Fruit fly (Drosophila melanogaster) whole organism, prepupa: ENCODE measurements around the gene CG34325.

Experiments
- CG10631 ChIP-seq: fragments of 200-800 bp; sonication (Bioruptor generic); optimal IDR thresholded peaks from 2 replicates; lab custom pipeline; 2016; ENCODE audit warnings: missing biosample characterization, missing genetic modification characterization
- CG11902 ChIP-seq: fragments of 200-800 bp; sonication (Bioruptor generic); optimal IDR thresholded peaks from 3 replicates; lab custom pipeline; 2016; ENCODE audit warnings: missing biosample characterization, missing genetic modification characterization
- CG15336 ChIP-seq: fragments of 200-800 bp; sonication (Bioruptor generic); IDR thresholded peaks from 2 replicates; pipeline ENCODE4 v1.3.6; 2022; ENCODE audit warnings: missing biosample characterization, missing genetic modification characterization
- CG16779 ChIP-seq: fragments of 200-800 bp; sonication (Bioruptor generic); optimal IDR thresholded peaks from 3 replicates; lab custom pipeline; 2017; ENCODE audit warnings: missing biosample characterization, mild to moderate bottlenecking, missing genetic modification characterization
- CG3032 ChIP-seq: fragments of 200-800 bp; optimal IDR thresholded peaks from 2 replicates; lab custom pipeline; 2019; ENCODE audit warnings: missing biosample characterization, mild to moderate bottlenecking, missing genetic modification characterization, moderate library complexity
- CG31627 ChIP-seq: fragments of 200-800 bp; sonication (Bioruptor generic); optimal IDR thresholded peaks from 3 replicates; lab custom pipeline; 2016; ENCODE audit warnings: missing biosample characterization, missing genetic modification characterization
- CG32006 ChIP-seq: fragments of 200-800 bp; sonication (Bioruptor generic); optimal IDR thresholded peaks from 3 replicates; lab custom pipeline; 2017; ENCODE audit warnings: missing biosample characterization, mild to moderate bottlenecking, missing genetic modification characterization
- CG34406 ChIP-seq: fragments of 200-800 bp; sonication (Bioruptor generic); optimal IDR thresholded peaks from 3 replicates; lab custom pipeline; 2016; ENCODE audit warnings: missing biosample characterization, missing genetic modification characterization
- CG3919 ChIP-seq: fragments of 200-800 bp; sonication (Bioruptor generic); optimal IDR thresholded peaks from 3 replicates; lab custom pipeline; 2016; ENCODE audit warnings: missing biosample characterization, missing genetic modification characterization
- CG4318 ChIP-seq: fragments of 200-800 bp; sonication (Bioruptor generic); optimal IDR thresholded peaks from 3 replicates; lab custom pipeline; 2017; ENCODE audit warnings: missing biosample characterization, mild to moderate bottlenecking, missing genetic modification characterization
- CG6163 ChIP-seq: fragments of 200-800 bp; sonication (Bioruptor generic); IDR thresholded peaks from 3 replicates; pipeline ENCODE4 v1.3.6; 2022; ENCODE audit warnings: missing biosample characterization, missing genetic modification characterization
- CG6276 ChIP-seq: fragments of 200-800 bp; sonication (Bioruptor generic); optimal IDR thresholded peaks from 2 replicates; lab custom pipeline; 2017; ENCODE audit warnings: missing biosample characterization, mild to moderate bottlenecking, missing genetic modification characterization
- CG6808 ChIP-seq: fragments of 200-800 bp; sonication (Bioruptor generic); optimal IDR thresholded peaks from 3 replicates; lab custom pipeline; 2017; ENCODE audit warnings: missing biosample characterization, missing genetic modification characterization, mild to moderate bottlenecking, moderate library complexity, missing genetic modification reagents
- CG8119 ChIP-seq: fragments of 200-800 bp; sonication (Bioruptor generic); IDR thresholded peaks from 3 replicates; pipeline ENCODE4 v1.3.6; 2022; ENCODE audit warnings: missing biosample characterization, missing genetic modification characterization
- CG8319 ChIP-seq: fragments of 200-800 bp; sonication (Bioruptor generic); optimal IDR thresholded peaks from 3 replicates; lab custom pipeline; 2016; ENCODE audit warnings: missing biosample characterization, missing genetic modification characterization
- CG8632 ChIP-seq: fragments of 200-800 bp; sonication (Bioruptor generic); optimal IDR thresholded peaks from 3 replicates; lab custom pipeline; 2016; ENCODE audit warnings: missing biosample characterization, missing genetic modification characterization
- CG9139 ChIP-seq: fragments of 200-800 bp; sonication (Bioruptor generic); optimal IDR thresholded peaks from 3 replicates; lab custom pipeline; 2017; ENCODE audit warnings: missing biosample characterization, mild to moderate bottlenecking, missing genetic modification characterization
- Eip75B ChIP-seq: fragments of 200-800 bp; sonication (Bioruptor generic); optimal IDR thresholded peaks from 3 replicates; lab custom pipeline; 2016; ENCODE audit warnings: missing biosample characterization, missing genetic modification characterization
- Eip78C ChIP-seq: fragments of 200-800 bp; sonication (Bioruptor generic); peaks from one replicate; lab custom pipeline; 2016; ENCODE audit warnings: missing biosample characterization, missing genetic modification characterization
- Ets21C ChIP-seq: fragments of 200-800 bp; sonication (Bioruptor generic); optimal IDR thresholded peaks from 3 replicates; lab custom pipeline; 2016; ENCODE audit warnings: missing biosample characterization, missing genetic modification characterization
- Ets96B ChIP-seq: fragments of 200-800 bp; optimal IDR thresholded peaks from 2 replicates; lab custom pipeline; 2019; ENCODE audit warnings: missing biosample characterization, mild to moderate bottlenecking, missing genetic modification characterization, moderate library complexity
- Hr38 ChIP-seq: sonication (Bioruptor generic); optimal IDR thresholded peaks from 2 replicates; lab custom pipeline; 2016; ENCODE audit warnings: missing biosample characterization, missing genetic modification characterization
- Hr39 ChIP-seq: fragments of 200-800 bp; sonication (Bioruptor generic); optimal IDR thresholded peaks from 2 replicates; lab custom pipeline; 2016; ENCODE audit warnings: missing biosample characterization, missing genetic modification characterization
- Hr4 ChIP-seq: fragments of 200-800 bp; sonication (Bioruptor generic); optimal IDR thresholded peaks from 3 replicates; lab custom pipeline; 2016; ENCODE audit warnings: missing biosample characterization, missing genetic modification characterization
- Lpt ChIP-seq: fragments of 200-800 bp; sonication (Bioruptor generic); optimal IDR thresholded peaks from 3 replicates; lab custom pipeline; 2016; ENCODE audit warnings: missing biosample characterization, missing genetic modification characterization
- Met ChIP-seq: fragments of 200-800 bp; sonication (Bioruptor generic); optimal IDR thresholded peaks from 3 replicates; lab custom pipeline; 2016; ENCODE audit warnings: missing biosample characterization, missing genetic modification characterization
- OdsH ChIP-seq: fragments of 200-800 bp; sonication (Bioruptor generic); optimal IDR thresholded peaks from 3 replicates; lab custom pipeline; 2016; ENCODE audit warnings: missing biosample characterization, missing genetic modification characterization
- Smox ChIP-seq: fragments of 200-800 bp; sonication (Bioruptor generic); optimal IDR thresholded peaks from 3 replicates; lab custom pipeline; 2016; ENCODE audit warnings: missing biosample characterization, missing genetic modification characterization
- Sox102F ChIP-seq: fragments of 200-800 bp; sonication (Bioruptor generic); optimal IDR thresholded peaks from 2 replicates; lab custom pipeline; 2016; ENCODE audit warnings: missing biosample characterization, mild to moderate bottlenecking, missing genetic modification characterization
- Sox14 ChIP-seq: fragments of 200-800 bp; sonication (Bioruptor generic); optimal IDR thresholded peaks from 3 replicates; lab custom pipeline; 2016; ENCODE audit warnings: missing biosample characterization, missing genetic modification characterization
- achi ChIP-seq: fragments of 200-800 bp; sonication (Bioruptor generic); optimal IDR thresholded peaks from 3 replicates; lab custom pipeline; 2016; ENCODE audit warnings: missing biosample characterization, missing genetic modification characterization
- acj6 ChIP-seq: fragments of 200-800 bp; sonication (Bioruptor generic); optimal IDR thresholded peaks from 3 replicates; lab custom pipeline; 2016; ENCODE audit warnings: missing biosample characterization, missing genetic modification characterization
- dsx ChIP-seq: fragments of 200-800 bp; optimal IDR thresholded peaks from 3 replicates; lab custom pipeline; 2019; ENCODE audit warnings: missing biosample characterization, mild to moderate bottlenecking, missing genetic modification characterization, moderate library complexity; ENCODE audit not compliant: poor library complexity, severe bottlenecking
- esn ChIP-seq: fragments of 200-800 bp; sonication (Bioruptor generic); optimal IDR thresholded peaks from 2 replicates; lab custom pipeline; 2016; ENCODE audit warnings: missing biosample characterization, mild to moderate bottlenecking, missing genetic modification characterization, moderate library complexity
- fd59A ChIP-seq: fragments of 200-800 bp; sonication (Bioruptor generic); optimal IDR thresholded peaks from 2 replicates; lab custom pipeline; 2017; ENCODE audit warnings: missing biosample characterization, mild to moderate bottlenecking, missing genetic modification characterization, missing genetic modification reagents
- fd85E ChIP-seq: fragments of 200-800 bp; sonication (Bioruptor generic); optimal IDR thresholded peaks from 3 replicates; lab custom pipeline; 2016; ENCODE audit warnings: missing biosample characterization, missing genetic modification characterization
- fkh ChIP-seq: fragments of 200-800 bp; sonication (Bioruptor generic); optimal IDR thresholded peaks from 3 replicates; lab custom pipeline; 2017; ENCODE audit warnings: missing biosample characterization, mild to moderate bottlenecking, missing genetic modification characterization, moderate library complexity
- lz ChIP-seq: fragments of 200-800 bp; sonication (Bioruptor generic); optimal IDR thresholded peaks from 3 replicates; lab custom pipeline; 2016; ENCODE audit warnings: missing biosample characterization, missing genetic modification characterization
- pdm3 ChIP-seq: fragments of 200-800 bp; sonication (Bioruptor generic); optimal IDR thresholded peaks from 3 replicates; lab custom pipeline; 2016; ENCODE audit warnings: missing biosample characterization, missing genetic modification characterization
- ss ChIP-seq, 2 experiments: fragments of 200-800 bp; sonication (Bioruptor generic); optimal IDR thresholded peaks; 2 replicates in 1 of 2; 3 replicates in 1 of 2; lab custom pipeline; 2017 to 2018; ENCODE audit warnings: mild to moderate bottlenecking in 2 of 2, missing biosample characterization in 2 of 2, missing genetic modification characterization in 2 of 2, moderate library complexity in 1 of 2
- svp ChIP-seq: fragments of 200-800 bp; sonication (Bioruptor generic); peaks from one replicate; lab custom pipeline; 2016; ENCODE audit warnings: missing biosample characterization, missing genetic modification characterization
- topi ChIP-seq: fragments of 200-800 bp; sonication (Bioruptor generic); optimal IDR thresholded peaks from 3 replicates; lab custom pipeline; 2016; ENCODE audit warnings: missing biosample characterization, missing genetic modification characterization
- vri ChIP-seq: fragments of 200-800 bp; sonication (Bioruptor generic); optimal IDR thresholded peaks from 3 replicates; lab custom pipeline; 2016; ENCODE audit warnings: missing biosample characterization, mild to moderate bottlenecking, missing genetic modification characterization

The CG34325 gene

DNA sequence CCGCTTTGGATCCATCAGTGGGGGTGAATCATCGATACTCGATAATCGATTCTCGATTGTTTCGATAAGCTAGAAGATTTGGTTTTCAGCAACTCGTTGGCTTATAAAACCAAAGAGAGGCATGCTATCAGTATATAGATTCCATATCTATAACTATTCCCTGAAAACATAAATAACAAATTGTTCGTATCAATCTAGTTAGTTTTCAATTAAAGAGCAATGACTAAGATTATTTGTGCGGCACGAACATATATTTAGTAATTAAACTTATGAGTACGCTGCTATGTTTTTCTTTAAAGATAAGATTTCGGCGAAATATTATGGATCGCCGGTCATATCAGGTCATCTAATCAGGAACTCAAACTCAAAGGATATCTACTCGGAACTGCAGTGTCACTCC, 46.7 kb downstream of the CG34325 start:
- TF ChIP-seq Ets96B (tag; lab: Kevin White, UChicago) (no peak), Lpt (GFP tag; lab: Kevin White, UChicago) (no peak), CG34406 (GFP tag; lab: Kevin White, UChicago) (no peak), CG8319 (GFP tag; lab: Kevin White, UChicago) (no peak), Met (GFP tag; lab: Kevin White, UChicago) (no peak), CG3032 (no peak), CG32006 (no peak), CG10631 (GFP tag; lab: Kevin White, UChicago) (no peak), pdm3 (GFP tag; lab: Kevin White, UChicago) (no peak), CG9139 (GFP tag; lab: Kevin White, UChicago) (no peak), achi (no peak), CG6163 (GFP tag; lab: Robert Waterston, UW) (no peak), vri (GFP tag; lab: Kevin White, UChicago) (no peak)

DNA sequence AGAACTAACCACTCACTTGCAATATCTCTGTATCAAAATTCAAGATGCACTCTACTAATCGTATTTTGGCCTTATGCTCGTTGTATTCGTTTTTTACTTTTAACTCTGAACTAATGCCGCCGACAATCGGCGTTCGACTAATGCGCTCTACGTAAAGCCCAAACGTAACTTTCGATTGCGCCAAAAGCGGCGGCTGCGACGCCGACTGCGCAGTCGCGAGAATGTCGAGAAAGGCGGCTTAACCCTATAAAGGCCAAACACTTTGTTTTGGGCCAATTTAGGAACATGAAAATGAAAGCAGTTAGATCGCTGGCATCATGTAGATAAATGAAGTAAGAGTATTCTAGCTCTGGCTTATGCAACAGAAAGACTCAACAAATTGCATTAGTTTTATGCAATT, 48.3 kb downstream of the CG34325 start:
- TF ChIP-seq fkh (GFP tag; lab: Kevin White, UChicago) (no peak), CG3032 (no peak), vri (GFP tag; lab: Kevin White, UChicago) (no peak)

DNA sequence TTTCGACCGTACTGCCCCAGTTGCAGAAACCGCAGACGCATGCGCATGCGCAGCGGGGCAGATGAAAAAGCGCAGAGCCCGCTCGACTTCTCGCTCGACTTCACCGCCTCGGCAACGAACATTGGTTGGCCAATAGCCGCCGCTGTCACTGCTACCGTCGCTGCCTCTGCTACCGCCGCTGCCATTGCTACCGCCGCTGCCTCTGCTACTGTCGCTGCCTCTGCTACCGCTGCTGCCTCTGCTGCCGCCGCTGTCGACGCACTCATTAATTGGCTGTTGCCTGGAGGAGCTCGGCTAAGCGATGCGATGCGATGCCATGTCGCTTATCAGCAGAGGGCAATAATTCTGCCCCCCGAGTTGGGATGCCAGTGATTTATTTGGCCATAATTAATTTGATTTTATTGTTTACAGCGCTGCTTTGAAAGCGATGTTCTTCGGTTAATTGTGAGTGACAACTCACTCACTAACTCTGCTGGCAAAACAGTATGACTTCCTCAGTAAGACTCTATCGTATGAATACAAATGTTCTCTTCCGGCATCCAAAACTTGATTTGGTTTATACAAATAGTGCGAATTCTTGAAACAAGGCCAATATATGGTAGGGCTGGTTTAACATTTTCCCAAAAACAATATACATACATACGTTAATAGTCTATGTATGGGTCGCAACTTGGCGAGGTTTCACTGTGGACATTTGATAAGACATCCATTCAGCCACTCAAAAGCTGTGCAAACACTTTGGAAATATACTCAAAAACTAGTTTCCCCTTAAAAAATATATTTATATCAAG, 50.3 kb downstream of the CG34325 start:
- TF ChIP-seq fd85E (GFP tag; lab: Kevin White, UChicago) (no peak), topi (peak; percentile 8), CG31627 (GFP tag; lab: Kevin White, UChicago) (peak; percentile 32), acj6 (GFP tag; lab: Kevin White, UChicago) (peak; percentile 0), Met (GFP tag; lab: Kevin White, UChicago) (peak; percentile 40), Sox102F (GFP tag; lab: Kevin White, UChicago) (peak; percentile 22), Ets21C (GFP tag; lab: Kevin White, UChicago) (no peak), Hr4 (GFP tag; lab: Kevin White, UChicago) (peak; percentile 16), fkh (GFP tag; lab: Kevin White, UChicago) (peak; percentile 1), CG32006 (peak; percentile 19), Hr38 (GFP tag; lab: Kevin White, UChicago) (no peak), OdsH (GFP tag; lab: Kevin White, UChicago) (peak; percentile 10), Smox (GFP tag; lab: Kevin White, UChicago) (no peak), Eip78C (GFP tag; lab: Kevin White, UChicago) (peak; percentile 63), Hr39 (GFP tag; lab: Kevin White, UChicago) (peak; percentile 28), esn (GFP tag; lab: Kevin White, UChicago) (peak; percentile 3), svp (GFP tag; lab: Kevin White, UChicago) (peak; percentile 90), pdm3 (GFP tag; lab: Kevin White, UChicago) (peak; percentile 6), CG6808 (GFP tag; lab: Kevin White, UChicago) (no peak), CG15336 (0 out of 2 replicates have a peak, but pooled peaks have one; percentile 17), lz (GFP tag; lab: Kevin White, UChicago) (peak; percentile 6)

DNA sequence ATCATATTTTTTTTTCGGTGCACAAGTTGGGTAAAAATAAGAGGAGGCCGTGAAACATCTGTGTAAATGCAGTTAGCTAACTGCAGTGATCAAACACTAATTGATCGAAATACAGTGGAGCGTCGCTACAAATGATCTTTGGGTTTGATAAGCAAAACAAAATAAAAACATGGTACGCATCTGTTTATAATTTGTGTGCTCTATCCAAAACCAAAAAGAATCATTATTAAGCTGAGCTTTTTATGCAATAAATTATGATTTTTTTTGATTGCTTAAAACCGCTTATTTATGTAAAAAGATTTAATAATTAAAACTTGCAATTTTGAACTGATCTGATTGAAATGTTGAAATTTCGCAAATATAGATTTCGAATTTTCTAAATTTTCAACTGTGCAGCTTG, 50.9 kb downstream of the CG34325 start:
- no peak for TF ChIP-seq fd85E (GFP tag; lab: Kevin White, UChicago)
- TF ChIP-seq CG6163 (GFP tag; lab: Robert Waterston, UW) = no peak
- no peak for TF ChIP-seq CG11902
- TF ChIP-seq Sox14 (GFP tag; lab: Kevin White, UChicago) = no peak
- TF ChIP-seq Hr4 (GFP tag; lab: Kevin White, UChicago) = peak; percentile 35
- TF ChIP-seq CG4318 (GFP tag; lab: Kevin White, UChicago) = no peak
- TF ChIP-seq dsx (GFP tag; lab: Kevin White, UChicago) = no peak
- peak; percentile 31; the same call in 1 of the 3 replicates for TF ChIP-seq CG8119 (GFP tag; lab: Robert Waterston, UW)
- peak; percentile 14 for TF ChIP-seq OdsH (GFP tag; lab: Kevin White, UChicago)
- no peak for TF ChIP-seq ss (GFP tag; optimal IDR thresholded peaks at IDR 0.05; lab: Kevin White, UChicago)
- peak; percentile 32 for TF ChIP-seq CG6276 (GFP tag; lab: Kevin White, UChicago)
- TF ChIP-seq CG3919 (GFP tag; lab: Kevin White, UChicago) = no peak
- no peak for TF ChIP-seq Ets96B (tag; lab: Kevin White, UChicago)
- TF ChIP-seq Lpt (GFP tag; lab: Kevin White, UChicago) = no peak
- peak; percentile 29 for TF ChIP-seq CG31627 (GFP tag; lab: Kevin White, UChicago)
- TF ChIP-seq topi = no peak
- TF ChIP-seq fd59A (GFP tag; lab: Kevin White, UChicago) = no peak
- TF ChIP-seq Eip75B = no peak
- TF ChIP-seq Smox (GFP tag; lab: Kevin White, UChicago) = peak; percentile 34
- TF ChIP-seq vri (GFP tag; lab: Kevin White, UChicago) = no peak
- no peak for TF ChIP-seq svp (GFP tag; lab: Kevin White, UChicago)
- TF ChIP-seq CG8632 (GFP tag; lab: Kevin White, UChicago) = no peak
- no peak for TF ChIP-seq CG16779
